Worm (Caenorhabditis elegans) whole organism, mixed stage, embryonic: Measurements from ENCODE around the gene T21B6.3.

Source experiments
- elt-3 ChIP-seq: fragments of 150-350 bp; optimal IDR thresholded peaks from 2 replicates; lab custom pipeline; 2014; ENCODE audit warnings: missing biosample characterization, missing genetic modification characterization
- flh-1 ChIP-seq: fragments of 200-800 bp; sonication (Bioruptor generic); optimal IDR thresholded peaks from 2 replicates; lab custom pipeline; 2018; ENCODE audit warnings: mild to moderate bottlenecking, missing genetic modification characterization, moderate library complexity, missing compliant biosample characterization
- mab-5 ChIP-seq: fragments of 150-350 bp; optimal IDR thresholded peaks from 2 replicates; lab custom pipeline; 2014; ENCODE audit warnings: missing biosample characterization, missing genetic modification characterization
- mls-2 ChIP-seq: sonication (generic microtip); optimal IDR thresholded peaks from 2 replicates; lab custom pipeline; 2016; ENCODE audit warnings: mild to moderate bottlenecking, missing genetic modification characterization, moderate library complexity, missing compliant biosample characterization
- nhr-12 ChIP-seq: fragments of 150-350 bp; optimal IDR thresholded peaks from 2 replicates; lab custom pipeline; 2014; ENCODE audit warnings: missing biosample characterization, missing genetic modification characterization
- nhr-237 ChIP-seq: fragments of 150-350 bp; optimal IDR thresholded peaks from 2 replicates; lab custom pipeline; 2014; ENCODE audit warnings: missing biosample characterization, missing genetic modification characterization
- nhr-28 ChIP-seq: fragments of 150-350 bp; optimal IDR thresholded peaks from 2 replicates; lab custom pipeline; 2014; ENCODE audit warnings: missing biosample characterization, missing genetic modification characterization
- nhr-76 ChIP-seq: sonication (generic microtip); optimal IDR thresholded peaks from 2 replicates; lab custom pipeline; 2017; ENCODE audit warnings: missing biosample characterization, missing genetic modification characterization
- snpc-4 ChIP-seq: fragments of 150-350 bp; optimal IDR thresholded peaks from 2 replicates; lab custom pipeline; 2014; ENCODE audit warnings: missing biosample characterization, missing genetic modification characterization
- sptf-1 ChIP-seq: sonication (generic microtip); optimal IDR thresholded peaks from 2 replicates; lab custom pipeline; 2017; ENCODE audit warnings: mild to moderate bottlenecking, missing genetic modification characterization, moderate library complexity, missing compliant biosample characterization
- unc-39 ChIP-seq: fragments of 150-350 bp; optimal IDR thresholded peaks from 2 replicates; lab custom pipeline; 2014; ENCODE audit warnings: missing biosample characterization, missing genetic modification characterization

DNA sequence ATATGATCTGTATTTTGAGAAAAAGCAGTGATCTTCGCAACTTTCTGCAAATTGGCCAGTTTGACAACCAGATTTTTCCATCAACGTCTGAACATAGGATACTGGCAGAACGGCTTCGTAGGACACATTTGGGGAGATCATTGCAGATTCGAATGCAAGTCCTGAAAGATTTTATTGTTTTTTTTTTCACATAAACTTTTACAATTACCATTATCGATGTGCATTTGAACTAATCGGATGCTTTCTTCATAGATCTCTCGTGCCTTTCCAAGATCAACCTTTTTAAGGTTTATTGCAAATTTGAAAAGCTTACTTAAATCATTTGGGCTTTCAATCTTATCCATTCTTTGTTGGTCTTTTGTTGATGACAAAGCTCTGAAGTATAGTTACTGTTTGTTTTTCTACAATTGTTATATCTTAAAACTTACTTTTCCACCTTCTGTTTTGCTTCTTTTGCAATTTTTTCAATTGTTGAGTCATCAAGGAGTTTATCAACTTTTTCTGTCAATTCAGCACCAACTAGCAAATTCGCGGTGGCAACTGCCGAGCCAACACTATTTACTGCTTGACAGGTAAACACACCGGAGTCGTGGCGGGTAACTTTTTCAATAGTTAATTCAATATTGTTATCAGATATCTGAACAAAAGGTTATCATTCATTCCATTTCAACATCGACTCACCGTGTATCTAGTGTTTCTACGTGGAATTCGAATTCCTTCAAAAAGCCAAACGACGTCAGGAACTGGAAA lies 27.9 kb upstream of the T21B6.3 start:
- TF ChIP-seq mab-5 (tag; lab: Kevin White, UChicago) (no peak), nhr-28 (tag; lab: Kevin White, UChicago) (no peak), sptf-1 (tag; lab: Kevin White, UChicago) (no peak), nhr-76 (tag; lab: Kevin White, UChicago) (no peak), elt-3 (tag; lab: Kevin White, UChicago) (no peak), nhr-237 (tag; lab: Kevin White, UChicago) (no peak), nhr-12 (tag; lab: Kevin White, UChicago) (no peak), flh-1 (no peak), unc-39 (tag; lab: Kevin White, UChicago) (no peak), mls-2 (tag; lab: Kevin White, UChicago) (no peak), snpc-4 (no peak)
